Fruit fly (Drosophila melanogaster) whole organism, wandering third instar larva: ENCODE data around the gene Uch-L5.

Experiments used
- CG9705 ChIP-seq: fragments of 200-800 bp; sonication (Bioruptor generic); optimal IDR thresholded peaks from 2 replicates; lab custom pipeline; 2018; ENCODE audit warnings: missing biosample characterization, mild to moderate bottlenecking, missing genetic modification characterization
- pan ChIP-seq: fragments of >200 bp; optimal IDR thresholded peaks from 2 replicates; lab custom pipeline; 2017
- usp ChIP-seq: fragments of >200 bp; optimal IDR thresholded peaks from 2 replicates; lab custom pipeline; 2017; ENCODE audit warnings: missing biosample characterization, missing genetic modification characterization

- TF ChIP-seq pan (lab: Kevin White, UChicago): no peak
- TF ChIP-seq CG9705: peak; percentile 81
- no peak for TF ChIP-seq usp (GFP tag; lab: Kevin White, UChicago)
Observed at dm6 chr3L:9462247-9462769, 14.5 kb downstream of the Uch-L5 start.
